Fruit fly (Drosophila melanogaster) whole organism, wandering third instar larva: ENCODE data around the gene Hsp27.

Source experiments
- Abd-B ChIP-seq: fragments of >200 bp; optimal IDR thresholded peaks from 2 replicates; lab custom pipeline; 2017; ENCODE audit warnings: missing biosample characterization, missing genetic modification characterization
- CG32264 ChIP-seq: fragments of 200-800 bp; sonication (Bioruptor generic); optimal IDR thresholded peaks from 2 replicates; lab custom pipeline; 2016; ENCODE audit warnings: missing biosample characterization, missing genetic modification characterization
- CG9705 ChIP-seq: fragments of 200-800 bp; sonication (Bioruptor generic); optimal IDR thresholded peaks from 2 replicates; lab custom pipeline; 2018; ENCODE audit warnings: missing biosample characterization, mild to moderate bottlenecking, missing genetic modification characterization
- CrebA ChIP-seq: fragments of 200-800 bp; sonication (Bioruptor generic); optimal IDR thresholded peaks from 2 replicates; lab custom pipeline; 2016; ENCODE audit warnings: missing biosample characterization, mild to moderate bottlenecking, missing genetic modification characterization, borderline replicate concordance
- Dfd ChIP-seq: fragments of >200 bp; optimal IDR thresholded peaks from 2 replicates; lab custom pipeline; 2017; ENCODE audit warnings: missing biosample characterization, missing genetic modification characterization
- Dif ChIP-seq: fragments of 200-275, 200-300 bp; sonication (Bioruptor generic); optimal IDR thresholded peaks from 2 replicates; lab custom pipeline; 2018; ENCODE audit warnings: missing biosample characterization, missing genetic modification characterization; ENCODE audit not compliant: partially characterized antibody
- GATAd ChIP-seq: sonication (Bioruptor generic); optimal IDR thresholded peaks from 2 replicates; lab custom pipeline; 2016; ENCODE audit warnings: missing biosample characterization, missing genetic modification characterization
- HLH106 ChIP-seq: fragments of 200-800 bp; optimal IDR thresholded peaks from 3 replicates; lab custom pipeline; 2019; ENCODE audit warnings: missing biosample characterization, mild to moderate bottlenecking, missing genetic modification characterization, moderate library complexity
- Hnf4 ChIP-seq: fragments of 200-800 bp; sonication (Bioruptor generic); optimal IDR thresholded peaks from 2 replicates; lab custom pipeline; 2016; ENCODE audit warnings: missing biosample characterization, mild to moderate bottlenecking, missing genetic modification characterization
- Hr78 ChIP-seq: fragments of >200 bp; optimal IDR thresholded peaks from 2 replicates; lab custom pipeline; 2017; ENCODE audit warnings: missing biosample characterization, missing genetic modification characterization
- Hr83 ChIP-seq: fragments of 200-300 bp; sonication (Bioruptor generic); optimal IDR thresholded peaks from 2 replicates; lab custom pipeline; 2016; ENCODE audit warnings: missing biosample characterization, mild to moderate bottlenecking, missing genetic modification characterization, moderate library complexity; ENCODE audit not compliant: poor library complexity, severe bottlenecking
- Jra ChIP-seq: sonication (Bioruptor generic); optimal IDR thresholded peaks from 2 replicates; lab custom pipeline; 2016; ENCODE audit warnings: missing biosample characterization, missing genetic modification characterization
- Mio ChIP-seq: sonication (Bioruptor generic); optimal IDR thresholded peaks from 2 replicates; lab custom pipeline; 2016; ENCODE audit warnings: missing biosample characterization, missing genetic modification characterization
- Myc ChIP-seq: fragments of >200 bp; optimal IDR thresholded peaks from 2 replicates; lab custom pipeline; 2017
- N ChIP-seq: fragments of >200 bp; optimal IDR thresholded peaks from 2 replicates; lab custom pipeline; 2018; ENCODE audit warnings: missing biosample characterization, missing external identifiers, missing genetic modification characterization
- OdsH ChIP-seq: fragments of 200-800 bp; sonication (Bioruptor generic); optimal IDR thresholded peaks from 2 replicates; lab custom pipeline; 2016; ENCODE audit warnings: missing biosample characterization, mild to moderate bottlenecking, missing genetic modification characterization
- Rel ChIP-seq, 2 experiments: fragments of 200-800 bp; sonication (Bioruptor generic) in 1 of 2; optimal IDR thresholded peaks; 2 replicates in 1 of 2; 3 replicates in 1 of 2; lab custom pipeline; 2016 to 2019; ENCODE audit warnings: mild to moderate bottlenecking in 2 of 2, missing biosample characterization in 2 of 2, missing genetic modification characterization in 2 of 2, moderate library complexity in 1 of 2
- Sp1 ChIP-seq: fragments of 200-800 bp; sonication (Bioruptor generic); optimal IDR thresholded peaks from 3 replicates; lab custom pipeline; 2019; ENCODE audit warnings: missing biosample characterization, mild to moderate bottlenecking, missing genetic modification characterization, moderate library complexity
- Vsx2 ChIP-seq: fragments of 200-300, 225-300 bp; sonication (Bioruptor generic); optimal IDR thresholded peaks from 2 replicates; lab custom pipeline; 2018; ENCODE audit warnings: missing biosample characterization, missing genetic modification characterization; ENCODE audit not compliant: partially characterized antibody
- br ChIP-seq: fragments of 200-800 bp; sonication (Bioruptor generic); optimal IDR thresholded peaks from 2 replicates; lab custom pipeline; 2016; ENCODE audit warnings: missing biosample characterization, missing genetic modification characterization
- brk ChIP-seq: fragments of 200-800 bp; sonication (Bioruptor generic); optimal IDR thresholded peaks from 2 replicates; lab custom pipeline; 2016; ENCODE audit warnings: missing biosample characterization, mild to moderate bottlenecking, missing genetic modification characterization
- dl ChIP-seq, 2 experiments: fragments of 175-275, 200-275 bp in 1 of 2; fragments of 200-275 bp in 1 of 2; sonication (Bioruptor generic); optimal IDR thresholded peaks; lab custom pipeline; 2018; ENCODE audit warnings: mild to moderate bottlenecking in 2 of 2, missing biosample characterization in 2 of 2, missing genetic modification characterization in 2 of 2, moderate library complexity in 2 of 2; ENCODE audit not compliant: partially characterized antibody in 2 of 2, insufficient read depth in 1 of 2
- dmrt93B ChIP-seq: fragments of 200-800 bp; sonication (Bioruptor generic); optimal IDR thresholded peaks from 2 replicates; lab custom pipeline; 2018; ENCODE audit warnings: missing biosample characterization, mild to moderate bottlenecking, missing genetic modification characterization
- ey ChIP-seq: fragments of 200-800 bp; sonication (Bioruptor generic); optimal IDR thresholded peaks from 2 replicates; lab custom pipeline; 2016; ENCODE audit warnings: missing biosample characterization, missing genetic modification characterization
- foxo ChIP-seq, 2 experiments: fragments of 200-800 bp; sonication (Bioruptor generic); optimal IDR thresholded peaks; 2 replicates in 1 of 2; 3 replicates in 1 of 2; lab custom pipeline; 2016 to 2017; ENCODE audit warnings: missing biosample characterization in 2 of 2, missing genetic modification characterization in 2 of 2
- fru ChIP-seq: fragments of 200-800 bp; sonication (Bioruptor generic); optimal IDR thresholded peaks from 3 replicates; lab custom pipeline; 2016; ENCODE audit warnings: missing biosample characterization, mild to moderate bottlenecking, missing genetic modification characterization
- h ChIP-seq: fragments of 200-800 bp; sonication (Bioruptor generic); optimal IDR thresholded peaks from 3 replicates; lab custom pipeline; 2016; ENCODE audit warnings: missing biosample characterization, mild to moderate bottlenecking, missing genetic modification characterization
- jim ChIP-seq: fragments of 175-275, 200-325 bp; sonication (Bioruptor generic); optimal IDR thresholded peaks from 2 replicates; lab custom pipeline; 2016; ENCODE audit warnings: missing biosample characterization, mild to moderate bottlenecking, missing genetic modification characterization
- lola ChIP-seq: fragments of >200 bp; optimal IDR thresholded peaks from 2 replicates; lab custom pipeline; 2017; ENCODE audit warnings: missing biosample characterization, missing genetic modification characterization
- pan ChIP-seq: fragments of >200 bp; optimal IDR thresholded peaks from 2 replicates; lab custom pipeline; 2017
- psq ChIP-seq: fragments of 200-800 bp; sonication (Bioruptor generic); optimal IDR thresholded peaks from 3 replicates; lab custom pipeline; 2017; ENCODE audit warnings: missing biosample characterization, mild to moderate bottlenecking, missing genetic modification characterization, moderate library complexity
- rgr ChIP-seq: fragments of 200-800 bp; sonication (Bioruptor generic); optimal IDR thresholded peaks from 3 replicates; lab custom pipeline; 2016; ENCODE audit warnings: missing biosample characterization, mild to moderate bottlenecking, missing genetic modification characterization
- sage ChIP-seq: fragments of 200-800 bp; sonication (Bioruptor generic); optimal IDR thresholded peaks from 2 replicates; lab custom pipeline; 2016; ENCODE audit warnings: missing biosample characterization, mild to moderate bottlenecking, missing genetic modification characterization
- sv ChIP-seq: fragments of 200-800 bp; sonication (Bioruptor generic); optimal IDR thresholded peaks from 3 replicates; lab custom pipeline; 2016; ENCODE audit warnings: missing biosample characterization, missing genetic modification characterization
- tai ChIP-seq: sonication (Bioruptor generic); optimal IDR thresholded peaks from 2 replicates; lab custom pipeline; 2016; ENCODE audit warnings: missing biosample characterization, missing genetic modification characterization
- usp ChIP-seq: fragments of >200 bp; optimal IDR thresholded peaks from 2 replicates; lab custom pipeline; 2017; ENCODE audit warnings: missing biosample characterization, missing genetic modification characterization
- woc ChIP-seq: sonication (Bioruptor generic); optimal IDR thresholded peaks from 2 replicates; lab custom pipeline; 2016; ENCODE audit warnings: missing biosample characterization, mild to moderate bottlenecking, missing genetic modification characterization

The Hsp27 gene

dm6 chr3L:9379484-9380343 lies 4.1 kb upstream of the Hsp27 start, which contains the start of gene Hsp67Ba:
Gene Hsp67Ba, minus strand, starts transcription at chr3L:9379534.
- TF ChIP-seq Abd-B (GFP tag; lab: Kevin White, UChicago) (no peak), sv (no peak), usp (GFP tag; lab: Kevin White, UChicago) (no peak), Myc (lab: Kevin White, UChicago) (no peak), CG9705 (GFP tag; lab: Kevin White, UChicago) (no peak), Jra (GFP tag; lab: Kevin White, UChicago) (no peak), fru (peak; percentile 22), OdsH (no peak), psq (GFP tag; lab: Kevin White, UChicago) (peak; percentile 49), N (GFP tag; lab: Kevin White, UChicago) (no peak), GATAd (GFP tag; lab: Kevin White, UChicago) (no peak), lola (GFP tag; lab: Kevin White, UChicago) (no peak), CG32264 (no peak), sage (GFP tag; lab: Kevin White, UChicago) (no peak), rgr (GFP tag; lab: Kevin White, UChicago) (no peak), Dif (GFP tag; lab: Kevin White, UChicago) (peak; percentile 51), Vsx2 (GFP tag; lab: Kevin White, UChicago) (no peak), Mio (GFP tag; lab: Kevin White, UChicago) (no peak), h (no peak), Rel (GFP tag; optimal IDR thresholded peaks at IDR 0.05; lab: Kevin White, UChicago) (no peak), Rel (tag; optimal IDR thresholded peaks at IDR 0.05; lab: Kevin White, UChicago) (no peak), dl (GFP tag; optimal IDR thresholded peaks at IDR 0.05; lab: Kevin White, UChicago; ENCODE audit: insufficient read depth in 1 of 2, partially characterized antibody in 2 of 2) (no peak), Hr78 (GFP tag; lab: Kevin White, UChicago) (no peak), Hnf4 (no peak), Hr83 (GFP tag; lab: Kevin White, UChicago) (peak; percentile 26), foxo (GFP tag; optimal IDR thresholded peaks at IDR 0.05; lab: Kevin White, UChicago) (no peak), jim (no peak), dmrt93B (GFP tag; lab: Kevin White, UChicago) (no peak), pan (lab: Kevin White, UChicago) (no peak), Dfd (GFP tag; lab: Kevin White, UChicago) (no peak), br (GFP tag; lab: Kevin White, UChicago) (no peak), woc (GFP tag; lab: Kevin White, UChicago) (peak; percentile 11), Sp1 (GFP tag; lab: Kevin White, UChicago) (no peak), ey (GFP tag; lab: Kevin White, UChicago) (no peak), tai (GFP tag; lab: Kevin White, UChicago) (no peak), CrebA (GFP tag; lab: Kevin White, UChicago) (peak; percentile 51)

DNA sequence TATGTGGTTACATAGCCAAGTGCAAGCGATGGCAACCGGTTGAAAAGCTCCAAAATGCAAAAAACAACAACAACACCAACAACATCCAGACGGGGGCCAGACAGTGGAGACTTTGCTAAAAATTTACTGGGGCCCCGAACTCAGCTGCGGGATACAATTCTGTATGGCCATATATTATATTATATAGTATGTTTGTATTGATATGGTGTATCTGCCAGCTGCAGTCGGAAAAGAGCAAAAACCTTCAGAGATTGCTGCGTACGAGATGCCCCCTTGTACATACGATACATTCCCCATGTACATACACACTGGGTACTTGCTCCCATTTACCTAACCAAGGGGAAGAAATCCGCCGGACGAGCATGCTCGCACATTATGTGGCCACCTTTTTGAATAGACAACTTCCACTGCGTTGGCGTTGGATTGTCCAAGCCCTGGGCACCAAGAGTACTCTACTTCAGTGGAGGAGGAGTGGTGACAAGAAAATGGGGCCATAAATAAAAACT lies 3.5 kb upstream of the Hsp27 start:
- TF ChIP-seq Myc (lab: Kevin White, UChicago) (no peak), dl (GFP tag; optimal IDR thresholded peaks at IDR 0.05; lab: Kevin White, UChicago; ENCODE audit: insufficient read depth in 1 of 2, partially characterized antibody in 2 of 2) (peak in 1 of 2 experiments; percentile 22), N (GFP tag; lab: Kevin White, UChicago) (no peak), Abd-B (GFP tag; lab: Kevin White, UChicago) (no peak), pan (lab: Kevin White, UChicago) (no peak), Rel (GFP tag; optimal IDR thresholded peaks at IDR 0.05; lab: Kevin White, UChicago) (no peak), Rel (tag; optimal IDR thresholded peaks at IDR 0.05; lab: Kevin White, UChicago) (peak; percentile 70), HLH106 (tag; lab: Kevin White, UChicago) (peak; percentile 7), lola (GFP tag; lab: Kevin White, UChicago) (no peak), Hr78 (GFP tag; lab: Kevin White, UChicago) (no peak), dmrt93B (GFP tag; lab: Kevin White, UChicago) (no peak), Sp1 (GFP tag; lab: Kevin White, UChicago) (peak; percentile 36), brk (no peak), br (GFP tag; lab: Kevin White, UChicago) (no peak), rgr (GFP tag; lab: Kevin White, UChicago) (no peak), woc (GFP tag; lab: Kevin White, UChicago) (peak; percentile 6), sv (no peak), CG9705 (GFP tag; lab: Kevin White, UChicago) (peak; percentile 39)
